Fruit fly (Drosophila melanogaster): Measurements from ENCODE around the gene CG15386.

Gene CG15386

DNA sequence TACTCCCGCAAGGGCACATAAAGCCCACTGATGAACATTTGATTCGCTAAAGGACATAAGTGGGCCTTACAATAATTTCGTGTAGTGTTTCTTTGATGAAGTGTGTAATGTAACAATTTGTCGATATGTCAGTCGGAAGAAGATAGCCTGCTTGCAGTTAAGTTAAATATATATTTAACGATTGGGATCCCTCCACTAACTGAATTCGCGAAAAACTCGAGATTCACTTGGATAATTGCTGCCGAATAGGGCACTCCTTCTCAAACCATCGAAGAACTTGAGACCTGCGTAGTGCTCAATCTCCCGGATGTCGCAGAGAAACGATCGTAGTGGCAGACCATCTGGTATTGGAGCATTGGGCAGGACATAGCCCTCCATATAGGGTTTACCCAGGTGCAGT, 21.1 kb upstream of the CG15386 start, which contains the start of gene Tengl3:
Gene Tengl3, minus strand, starts transcription at position 101 of the 400 bp plus-strand sequence.
- TF ChIP-seq cnc (optimal IDR thresholded peaks at IDR 0.05): no peak
- TF ChIP-seq CG7045 (GFP tag; optimal IDR thresholded peaks at IDR 0.05): no peak
- no peak for TF ChIP-seq CG1620 (GFP tag; optimal IDR thresholded peaks at IDR 0.05)
- TF ChIP-seq CG14711 (tag; optimal IDR thresholded peaks at IDR 0.05): no peak
- TF ChIP-seq CG7101 (tag; optimal IDR thresholded peaks at IDR 0.05): no peak
- TF ChIP-seq kay (GFP tag; ENCODE audit: borderline replicate concordance): no peak
- TF ChIP-seq CG33017 (tag; optimal IDR thresholded peaks at IDR 0.05): no peak
- TF ChIP-seq bab1 (GFP tag; optimal IDR thresholded peaks at IDR 0.05): no peak
- TF ChIP-seq CG5204 (GFP tag; optimal IDR thresholded peaks at IDR 0.05): no peak

- TF ChIP-seq kay (GFP tag; ENCODE audit: borderline replicate concordance): peak; percentile 97
- TF ChIP-seq tj (GFP tag; optimal IDR thresholded peaks at IDR 0.05): peak; percentile 22
- peak; percentile 69 for TF ChIP-seq cic (GFP tag; optimal IDR thresholded peaks at IDR 0.05)
- TF ChIP-seq CG7101 (tag; optimal IDR thresholded peaks at IDR 0.05): peak; percentile 30
- no peak for TF ChIP-seq ovo (GFP tag; optimal IDR thresholded peaks at IDR 0.05)
- no peak for TF ChIP-seq CG11617 (GFP tag; optimal IDR thresholded peaks at IDR 0.05)
- TF ChIP-seq bab1 (GFP tag; optimal IDR thresholded peaks at IDR 0.05): peak; percentile 69
- peak; percentile 33 for TF ChIP-seq Mnt (GFP tag; optimal IDR thresholded peaks at IDR 0.05)
- no peak for TF ChIP-seq CG33017 (tag; optimal IDR thresholded peaks at IDR 0.05)
- TF ChIP-seq CG12768 (GFP tag; optimal IDR thresholded peaks at IDR 0.05): peak; percentile 39
- no peak for TF ChIP-seq CG1620 (GFP tag; optimal IDR thresholded peaks at IDR 0.05)
These were observed 19.7 kb upstream of the CG15386 start, which contains the start of gene Sec24CD for dm6 chr2L:2236722-2237121. Gene Sec24CD (minus strand): TSS chr2L:2236844.

- TF ChIP-seq cnc (optimal IDR thresholded peaks at IDR 0.05): no peak
- peak; percentile 61 for TF ChIP-seq cic (GFP tag; optimal IDR thresholded peaks at IDR 0.05)
- no peak for TF ChIP-seq tj (GFP tag; optimal IDR thresholded peaks at IDR 0.05)
- no peak for TF ChIP-seq CG33017 (tag; optimal IDR thresholded peaks at IDR 0.05)
- peak; percentile 39 for TF ChIP-seq pad (GFP tag; optimal IDR thresholded peaks at IDR 0.05)
- no peak for TF ChIP-seq bab1 (GFP tag; optimal IDR thresholded peaks at IDR 0.05)
- peak; percentile 66 for TF ChIP-seq CG12768 (GFP tag; optimal IDR thresholded peaks at IDR 0.05)
- no peak for TF ChIP-seq CG11617 (GFP tag; optimal IDR thresholded peaks at IDR 0.05)
- TF ChIP-seq CG14711 (tag; optimal IDR thresholded peaks at IDR 0.05): no peak
- no peak for TF ChIP-seq Hr96 (GFP tag; optimal IDR thresholded peaks at IDR 0.05)
- no peak for TF ChIP-seq toe (GFP tag; optimal IDR thresholded peaks at IDR 0.05)
- no peak for TF ChIP-seq CG1620 (GFP tag; optimal IDR thresholded peaks at IDR 0.05)
- no peak for TF ChIP-seq ovo (GFP tag; optimal IDR thresholded peaks at IDR 0.05)
- no peak for TF ChIP-seq Clk (GFP tag; optimal IDR thresholded peaks at IDR 0.05)
- peak; percentile 51 for TF ChIP-seq Mnt (GFP tag; optimal IDR thresholded peaks at IDR 0.05)
- TF ChIP-seq kay (GFP tag; ENCODE audit: borderline replicate concordance): peak; percentile 1
- no peak for TF ChIP-seq CG7101 (tag; optimal IDR thresholded peaks at IDR 0.05)
- no peak for TF ChIP-seq Crg-1 (GFP tag; optimal IDR thresholded peaks at IDR 0.05)
- no peak for TF ChIP-seq CG7045 (GFP tag; optimal IDR thresholded peaks at IDR 0.05)
- TF ChIP-seq CG5204 (GFP tag; optimal IDR thresholded peaks at IDR 0.05): no peak
These were observed 11.3 kb upstream of the CG15386 start for dm6 chr2L:2228179-2228849.

dm6 chr2L:2227316-2227715, 10.3 kb upstream of the CG15386 start:
- TF ChIP-seq bab1 (GFP tag; optimal IDR thresholded peaks at IDR 0.05): no peak
- peak; percentile 9 for TF ChIP-seq CG1620 (GFP tag; optimal IDR thresholded peaks at IDR 0.05)
- TF ChIP-seq pad (GFP tag; optimal IDR thresholded peaks at IDR 0.05): no peak
- TF ChIP-seq CG7045 (GFP tag; optimal IDR thresholded peaks at IDR 0.05): peak; percentile 23
- no peak for TF ChIP-seq cic (GFP tag; optimal IDR thresholded peaks at IDR 0.05)
- peak; percentile 7 for TF ChIP-seq CG14711 (tag; optimal IDR thresholded peaks at IDR 0.05)
- no peak for TF ChIP-seq toe (GFP tag; optimal IDR thresholded peaks at IDR 0.05)
- peak; percentile 40 for TF ChIP-seq CG33017 (tag; optimal IDR thresholded peaks at IDR 0.05)
- peak; percentile 49 for TF ChIP-seq CG7101 (tag; optimal IDR thresholded peaks at IDR 0.05)
- TF ChIP-seq kay (GFP tag; ENCODE audit: borderline replicate concordance): peak; percentile 84

dm6 chr2L:2226259-2227121, 9.4 kb upstream of the CG15386 start, which contains the start of the genes CG15387 and sau:
Gene CG15387 (minus strand): TSS chr2L:2226294.
Gene sau (plus strand): TSS chr2L:2226342.
- TF ChIP-seq Hr96 (GFP tag; optimal IDR thresholded peaks at IDR 0.05) (peak; percentile 96), CG7045 (GFP tag; optimal IDR thresholded peaks at IDR 0.05) (peak; percentile 89), toe (GFP tag; optimal IDR thresholded peaks at IDR 0.05) (peak; percentile 96), Clk (GFP tag; optimal IDR thresholded peaks at IDR 0.05) (peak; percentile 87), CG7101 (tag; optimal IDR thresholded peaks at IDR 0.05) (peak; percentile 94), Crg-1 (GFP tag; optimal IDR thresholded peaks at IDR 0.05) (peak; percentile 95), tj (GFP tag; optimal IDR thresholded peaks at IDR 0.05) (peak; percentile 93), CG14711 (tag; optimal IDR thresholded peaks at IDR 0.05) (peak; percentile 88), cnc (optimal IDR thresholded peaks at IDR 0.05) (no peak), CG5204 (GFP tag; optimal IDR thresholded peaks at IDR 0.05) (peak; percentile 96), bab1 (GFP tag; optimal IDR thresholded peaks at IDR 0.05) (peak; percentile 90), CG11617 (GFP tag; optimal IDR thresholded peaks at IDR 0.05) (peak; percentile 95), Mnt (GFP tag; optimal IDR thresholded peaks at IDR 0.05) (peak; percentile 92), CG12768 (GFP tag; optimal IDR thresholded peaks at IDR 0.05) (peak; percentile 92), CG1620 (GFP tag; optimal IDR thresholded peaks at IDR 0.05) (peak; percentile 96), pad (GFP tag; optimal IDR thresholded peaks at IDR 0.05) (peak; percentile 87), kay (GFP tag; ENCODE audit: borderline replicate concordance) (peak; percentile 97), ovo (GFP tag; optimal IDR thresholded peaks at IDR 0.05) (peak; percentile 88), cic (GFP tag; optimal IDR thresholded peaks at IDR 0.05) (peak; percentile 62), CG33017 (tag; optimal IDR thresholded peaks at IDR 0.05) (peak; percentile 89)
